Worm (Caenorhabditis elegans) whole organism, young adult: Measurements from ENCODE around the gene lron-13.

Source experiments
- ama-1 ChIP-seq, 3 experiments: fragments of 150-350 bp in 1 of 3; sonication (generic microtip) in 2 of 3; optimal IDR thresholded peaks; 2 replicates each; lab custom pipeline; 2014 to 2018; ENCODE audit warnings: missing biosample characterization in 2 of 3, missing genetic modification characterization in 2 of 3, missing genetic modification reagents in 2 of 3
- snpc-4 ChIP-seq, 5 experiments: fragments of 150-350 bp in 1 of 5; sonication (generic microtip) in 4 of 5; optimal IDR thresholded peaks; 2 replicates each; lab custom pipeline; 2014 to 2018; ENCODE audit warnings: missing genetic modification characterization in 5 of 5, missing biosample characterization in 3 of 5, antibody characterized with exemption in 2 of 5, mild to moderate bottlenecking in 2 of 5, missing compliant biosample characterization in 2 of 5, missing genotype in 2 of 5, moderate library complexity in 2 of 5, missing genetic modification reagents in 1 of 5

- TF ChIP-seq ama-1 (optimal IDR thresholded peaks at IDR 0.05; lab: Kevin White, UChicago) (no peak), ama-1 (GFP tag; optimal IDR thresholded peaks at IDR 0.05; lab: Kevin White, UChicago) (no peak), snpc-4 (GFP tag; optimal IDR thresholded peaks at IDR 0.05; lab: Kevin White, UChicago) (no peak), snpc-4 (tag; optimal IDR thresholded peaks at IDR 0.05; lab: Kevin White, UChicago) (no peak)
These were observed 3.6 kb downstream of the lron-13 start for ce11 chrIII:13530838-13531237.
